Worm (Caenorhabditis elegans) whole organism, late embryonic: ENCODE measurements around the gene F32D8.5.

Experiments
- K09A11.1 ChIP-seq: sonication (generic microtip); optimal IDR thresholded peaks from 2 replicates; lab custom pipeline; 2017; ENCODE audit warnings: antibody characterized with exemption, mild to moderate bottlenecking, missing genetic modification characterization, missing compliant biosample characterization; ENCODE audit not compliant: insufficient read depth
- Y22D7AL.16 ChIP-seq: sonication (generic microtip); optimal IDR thresholded peaks from 2 replicates; lab custom pipeline; 2016; ENCODE audit warnings: missing genetic modification characterization, missing compliant biosample characterization
- ahr-1 ChIP-seq: sonication (generic microtip); optimal IDR thresholded peaks from 2 replicates; lab custom pipeline; 2016; ENCODE audit warnings: missing genetic modification characterization, missing compliant biosample characterization
- ceh-14 ChIP-seq: sonication (generic microtip); optimal IDR thresholded peaks from 2 replicates; lab custom pipeline; 2016; ENCODE audit warnings: missing genotype, missing genetic modification characterization, missing compliant biosample characterization
- ceh-18 ChIP-seq: sonication (generic microtip); optimal IDR thresholded peaks from 2 replicates; lab custom pipeline; 2016; ENCODE audit warnings: missing genetic modification characterization, missing compliant biosample characterization
- ceh-22 ChIP-seq: sonication (generic microtip); optimal IDR thresholded peaks from 2 replicates; lab custom pipeline; 2017; ENCODE audit warnings: missing biosample characterization, missing genetic modification characterization
- ceh-24 ChIP-seq: sonication (generic microtip); optimal IDR thresholded peaks from 2 replicates; lab custom pipeline; 2016; ENCODE audit warnings: mild to moderate bottlenecking, missing genetic modification characterization, missing compliant biosample characterization
- ceh-30 ChIP-seq: fragments of 150-350 bp; optimal IDR thresholded peaks from 2 replicates; lab custom pipeline; 2014; ENCODE audit warnings: missing biosample characterization, missing genetic modification characterization
- ceh-6 ChIP-seq: fragments of 200-800 bp; sonication (Bioruptor generic); optimal IDR thresholded peaks from 2 replicates; lab custom pipeline; 2018; ENCODE audit warnings: mild to moderate bottlenecking, missing genetic modification characterization, missing compliant biosample characterization
- dve-1 ChIP-seq: sonication (generic microtip); optimal IDR thresholded peaks from 2 replicates; lab custom pipeline; 2017; ENCODE audit warnings: antibody characterized with exemption, mild to moderate bottlenecking, missing genetic modification characterization, missing compliant biosample characterization
- elt-2 ChIP-seq: sonication (generic microtip); optimal IDR thresholded peaks from 2 replicates; lab custom pipeline; 2016; ENCODE audit warnings: missing genetic modification reagents, missing genetic modification characterization, missing compliant biosample characterization
- ets-4 ChIP-seq: sonication (generic microtip); optimal IDR thresholded peaks from 2 replicates; lab custom pipeline; 2016; ENCODE audit warnings: missing genetic modification characterization, missing compliant biosample characterization
- eyg-1 ChIP-seq: sonication (generic microtip); optimal IDR thresholded peaks from 2 replicates; lab custom pipeline; 2016; ENCODE audit warnings: missing genotype, missing genetic modification characterization, missing compliant biosample characterization
- fax-1 ChIP-seq: sonication (generic microtip); optimal IDR thresholded peaks from 2 replicates; lab custom pipeline; 2016; ENCODE audit warnings: missing genotype, missing genetic modification characterization, missing compliant biosample characterization
- fkh-10 ChIP-seq: fragments of 150-350 bp; optimal IDR thresholded peaks from 2 replicates; lab custom pipeline; 2014; ENCODE audit warnings: missing biosample characterization, missing genetic modification reagents, missing genetic modification characterization
- gmeb-2 ChIP-seq: sonication (generic microtip); optimal IDR thresholded peaks from 2 replicates; lab custom pipeline; 2016; ENCODE audit warnings: missing genetic modification characterization, inconsistent platforms, missing compliant biosample characterization
- hlh-15 ChIP-seq: sonication (generic microtip); optimal IDR thresholded peaks from 2 replicates; lab custom pipeline; 2016; ENCODE audit warnings: missing genetic modification characterization, missing compliant biosample characterization
- hlh-30 ChIP-seq: sonication (generic microtip); optimal IDR thresholded peaks from 2 replicates; lab custom pipeline; 2017; ENCODE audit warnings: antibody characterized with exemption, missing genetic modification characterization, missing compliant biosample characterization; ENCODE audit not compliant: insufficient read depth
- madf-2 ChIP-seq: sonication (generic microtip); optimal IDR thresholded peaks from 2 replicates; lab custom pipeline; 2017; ENCODE audit warnings: missing genetic modification characterization, missing compliant biosample characterization
- mec-3 ChIP-seq: sonication (generic microtip); optimal IDR thresholded peaks from 2 replicates; lab custom pipeline; 2016; ENCODE audit warnings: borderline replicate concordance, missing genetic modification characterization, missing compliant biosample characterization
- nfya-1 ChIP-seq: sonication (generic microtip); optimal IDR thresholded peaks from 2 replicates; lab custom pipeline; 2017; ENCODE audit warnings: missing genetic modification characterization, mild to moderate bottlenecking, missing compliant biosample characterization, antibody characterized with exemption, moderate library complexity
- nhr-11 ChIP-seq: fragments of 150-350 bp; optimal IDR thresholded peaks from 2 replicates; lab custom pipeline; 2014; ENCODE audit warnings: missing biosample characterization, missing genetic modification characterization
- npax-4 ChIP-seq: sonication (generic microtip); optimal IDR thresholded peaks from 2 replicates; lab custom pipeline; 2016; ENCODE audit warnings: missing genetic modification characterization, missing compliant biosample characterization
- odd-2 ChIP-seq: sonication (generic microtip); optimal IDR thresholded peaks from 2 replicates; lab custom pipeline; 2017; ENCODE audit warnings: antibody characterized with exemption, mild to moderate bottlenecking, missing genetic modification characterization, missing compliant biosample characterization
- pax-1 ChIP-seq: fragments of 150-350 bp; optimal IDR thresholded peaks from 2 replicates; lab custom pipeline; 2014; ENCODE audit warnings: missing biosample characterization, missing genetic modification characterization
- pqm-1 ChIP-seq: sonication (generic microtip); optimal IDR thresholded peaks from 2 replicates; lab custom pipeline; 2016; ENCODE audit warnings: missing genetic modification characterization, missing compliant biosample characterization
- ref-2 ChIP-seq: sonication (generic microtip); optimal IDR thresholded peaks from 2 replicates; lab custom pipeline; 2016; ENCODE audit warnings: missing genetic modification characterization, missing compliant biosample characterization
- rnt-1 ChIP-seq: sonication (generic microtip); optimal IDR thresholded peaks from 2 replicates; lab custom pipeline; 2016; ENCODE audit warnings: missing genetic modification characterization, missing compliant biosample characterization
- sox-2 ChIP-seq: fragments of 200-800 bp; sonication (Bioruptor generic); IDR thresholded peaks from 2 replicates; pipeline ENCODE4 v1.3.6; 2022; ENCODE audit warnings: missing genetic modification reagents, missing genetic modification characterization, missing compliant biosample characterization
- sox-4 ChIP-seq: sonication (generic microtip); optimal IDR thresholded peaks from 2 replicates; lab custom pipeline; 2017; ENCODE audit warnings: mild to moderate bottlenecking, missing genetic modification characterization, inconsistent platforms, missing compliant biosample characterization
- ttx-3 ChIP-seq: sonication (generic microtip); optimal IDR thresholded peaks from 2 replicates; lab custom pipeline; 2016; ENCODE audit warnings: missing genetic modification reagents, missing genetic modification characterization, missing compliant biosample characterization
- unc-42 ChIP-seq: sonication (generic microtip); optimal IDR thresholded peaks from 2 replicates; lab custom pipeline; 2016; ENCODE audit warnings: missing genotype, missing genetic modification characterization, missing compliant biosample characterization
- unc-55 ChIP-seq: sonication (generic microtip); optimal IDR thresholded peaks from 2 replicates; lab custom pipeline; 2017; ENCODE audit warnings: missing biosample characterization, missing genetic modification reagents, missing genetic modification characterization
- zip-5 ChIP-seq: sonication (generic microtip); optimal IDR thresholded peaks from 2 replicates; lab custom pipeline; 2016; ENCODE audit warnings: missing genetic modification characterization, missing compliant biosample characterization
- ztf-16 ChIP-seq: sonication (generic microtip); optimal IDR thresholded peaks from 2 replicates; lab custom pipeline; 2017; ENCODE audit warnings: missing genetic modification characterization, missing compliant biosample characterization

Gene F32D8.5

DNA sequence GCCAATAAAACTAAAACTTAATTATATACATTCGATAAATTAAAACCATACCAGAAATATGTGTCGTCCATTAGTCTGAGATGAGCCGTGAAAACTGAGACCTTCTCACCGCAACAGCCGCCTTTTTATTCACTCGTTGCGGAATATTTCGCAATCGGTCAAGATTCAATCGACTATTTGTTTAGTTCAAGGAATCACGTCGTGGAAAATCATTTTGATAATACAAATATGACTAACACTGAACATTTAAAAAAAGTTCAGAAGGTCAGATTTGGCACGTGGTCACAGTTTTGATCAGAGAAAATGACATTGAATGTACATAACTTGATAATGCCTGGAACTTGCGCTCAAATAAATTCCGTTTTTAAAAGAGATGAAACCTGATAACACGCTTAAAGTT, 44.1 kb downstream of the F32D8.5 start, which contains the start of gene F17C11.11:
Gene F17C11.11, minus strand, starts transcription at position 79 of the 400 bp plus-strand sequence.
- TF ChIP-seq ceh-14 (tag; lab: Kevin White, UChicago) (no peak), pqm-1 (tag; lab: Kevin White, UChicago) (no peak), dve-1 (tag; lab: Kevin White, UChicago) (no peak), hlh-15 (no peak), zip-5 (tag; lab: Kevin White, UChicago) (no peak), ceh-6 (no peak)
- TF ChIP-seq, all 69 proteins: peak for 0

DNA sequence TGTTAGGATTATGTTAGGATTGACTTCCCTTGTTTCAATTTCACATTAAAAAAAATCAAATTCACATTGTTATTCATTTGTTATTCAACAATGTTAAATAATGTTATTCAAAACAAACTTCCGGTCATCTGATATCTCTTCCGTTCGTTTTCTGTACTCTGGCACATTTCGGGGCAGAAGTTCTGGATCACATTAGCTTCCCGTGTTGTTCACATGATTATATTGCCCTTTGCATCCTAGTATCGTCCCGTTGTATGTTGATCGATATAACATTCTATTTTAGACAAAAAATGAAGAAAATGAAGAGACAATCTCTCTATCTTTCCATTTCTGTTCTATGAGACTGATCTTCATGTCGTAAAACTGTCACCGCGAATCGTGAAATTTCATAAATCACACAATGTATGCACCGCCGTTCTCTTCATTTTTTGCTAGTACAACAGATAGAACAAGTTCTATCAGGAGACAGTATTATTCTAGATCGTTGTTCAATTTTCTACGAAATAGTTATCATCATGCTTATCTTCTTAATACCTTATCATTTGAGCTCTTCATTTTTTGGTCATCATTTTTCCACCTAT, 45.5 kb downstream of the F32D8.5 start:
- TF ChIP-seq fax-1 (no peak), ahr-1 (no peak), nhr-11 (tag; lab: Kevin White, UChicago) (no peak), mec-3 (tag; lab: Kevin White, UChicago) (no peak), sox-4 (no peak), K09A11.1 (tag; lab: Kevin White, UChicago) (no peak), hlh-30 (no peak), eyg-1 (tag; lab: Kevin White, UChicago) (no peak), Y22D7AL.16 (tag; lab: Kevin White, UChicago) (no peak), ztf-16 (tag; lab: Kevin White, UChicago) (no peak), dve-1 (tag; lab: Kevin White, UChicago) (no peak), npax-4 (tag; lab: Kevin White, UChicago) (no peak), ttx-3 (tag; lab: Kevin White, UChicago) (no peak)

DNA sequence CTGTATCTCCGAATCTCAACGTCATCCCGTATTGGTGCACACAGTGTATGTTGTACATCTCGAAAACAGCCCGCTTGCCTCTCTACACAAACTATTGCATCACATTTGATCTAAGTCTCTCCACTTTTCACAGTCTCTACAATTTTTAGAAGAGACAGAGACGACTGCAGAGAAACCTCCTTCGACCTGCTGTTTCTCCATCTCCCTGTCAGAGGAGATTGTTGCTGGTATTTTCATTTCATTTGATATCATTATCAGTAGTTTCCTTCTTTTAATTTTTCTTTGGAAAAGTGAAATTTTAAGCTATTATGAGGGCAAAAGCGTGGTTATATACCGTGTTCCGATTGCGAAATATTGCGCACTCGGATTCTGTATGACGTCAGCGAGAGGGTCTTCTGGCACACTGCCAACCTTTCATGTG, 46.0 kb downstream of the F32D8.5 start:
- TF ChIP-seq elt-2 (tag; lab: Kevin White, UChicago) (peak; percentile 71), sox-2 (no peak), unc-55 (GFP tag; lab: Kevin White, UChicago) (peak; percentile 29), pqm-1 (tag; lab: Kevin White, UChicago) (peak; percentile 49), unc-42 (peak; percentile 24), ref-2 (tag; lab: Kevin White, UChicago) (peak; percentile 37), nfya-1 (peak; percentile 68), dve-1 (tag; lab: Kevin White, UChicago) (no peak)

ce11 chrV:10941150-10941549, 46.5 kb downstream of the F32D8.5 start, which contains the start of gene F17C11.26:
Gene F17C11.26 (plus strand): TSS chrV:10941450.
- TF ChIP-seq ceh-30 (tag; lab: Kevin White, UChicago): no peak
- no peak for TF ChIP-seq rnt-1 (tag; lab: Kevin White, UChicago)
- no peak for TF ChIP-seq ceh-22 (tag; lab: Kevin White, UChicago)
- TF ChIP-seq nfya-1: no peak
- TF ChIP-seq hlh-15: no peak
- no peak for TF ChIP-seq gmeb-2
- no peak for TF ChIP-seq pax-1 (tag; lab: Kevin White, UChicago)
- no peak for TF ChIP-seq fkh-10 (GFP tag; lab: Kevin White, UChicago)
- no peak for TF ChIP-seq ceh-24 (tag; lab: Kevin White, UChicago)
- TF ChIP-seq hlh-30: no peak
- no peak for TF ChIP-seq ceh-18 (tag; lab: Kevin White, UChicago)
- no peak for TF ChIP-seq dve-1 (tag; lab: Kevin White, UChicago)
- no peak for TF ChIP-seq K09A11.1 (tag; lab: Kevin White, UChicago)
- TF ChIP-seq ceh-6: no peak
- TF ChIP-seq odd-2 (tag; lab: Kevin White, UChicago): no peak
- no peak for TF ChIP-seq ets-4
- TF ChIP-seq zip-5 (tag; lab: Kevin White, UChicago): no peak
- no peak for TF ChIP-seq madf-2 (tag; lab: Kevin White, UChicago)
